Worm (Caenorhabditis elegans): ENCODE data around the gene sre-51.

The sre-51 gene

ce11 chrII:12284045-12284444, 27.6 kb upstream of the sre-51 start (continued):
- TF ChIP-seq Y67H2A.10 (GFP tag; conservative IDR thresholded peaks at IDR 0.05) = no peak
- TF ChIP-seq unc-130 (GFP tag; optimal IDR thresholded peaks at IDR 0.05) = peak; percentile 57
- peak; percentile 92 for TF ChIP-seq D2030.7 (GFP tag; IDR thresholded peaks at IDR 0.05)
- TF ChIP-seq nhr-120 (GFP tag; IDR thresholded peaks at IDR 0.05) = no peak
- TF ChIP-seq ztf-18 (tag; optimal IDR thresholded peaks at IDR 0.05) = no peak
- no peak for TF ChIP-seq ceh-58 (GFP tag; IDR thresholded peaks at IDR 0.05)
- no peak for TF ChIP-seq C17E4.6 (GFP tag; IDR thresholded peaks at IDR 0.05)
- no peak for TF ChIP-seq repo-1 (tag; optimal IDR thresholded peaks at IDR 0.05)
- TF ChIP-seq F37B4.10 (GFP tag; IDR thresholded peaks at IDR 0.05) = no peak
- no peak for TF ChIP-seq egl-18 (GFP tag; IDR thresholded peaks at IDR 0.05)
- TF ChIP-seq rcor-1 (GFP tag; IDR thresholded peaks at IDR 0.05) = 0 out of 2 replicates have a peak, but pooled peaks have one; percentile 38
- TF ChIP-seq hsf-1 (GFP tag; IDR thresholded peaks at IDR 0.05) = peak; percentile 77
- TF ChIP-seq cebp-1 (GFP tag; IDR thresholded peaks at IDR 0.05) = no peak
- no peak for TF ChIP-seq cebp-1 (tag; optimal IDR thresholded peaks at IDR 0.05)
- no peak for TF ChIP-seq ceh-27 (GFP tag; optimal IDR thresholded peaks at IDR 0.05)
- TF ChIP-seq Y53G8AR.9 (GFP tag; conservative IDR thresholded peaks at IDR 0.05) = peak; percentile 74; the same call in 1 of the 2 replicates
- no peak for TF ChIP-seq snpc-1.1 (tag; optimal IDR thresholded peaks at IDR 0.05; ENCODE audit: insufficient read depth)
- no peak for TF ChIP-seq cebp-2 (GFP tag; IDR thresholded peaks at IDR 0.05)
- TF ChIP-seq ekl-4 (GFP tag; IDR thresholded peaks at IDR 0.05) = 0 out of 2 replicates have a peak, but pooled peaks have one; percentile 29
- no peak for TF ChIP-seq sea-2 (GFP tag; IDR thresholded peaks at IDR 0.05)
- TF ChIP-seq F10E7.11 (tag; optimal IDR thresholded peaks at IDR 0.05) = no peak
- peak; percentile 63; the same call in 1 of the 2 replicates for TF ChIP-seq Y95B8A.8 (GFP tag; IDR thresholded peaks at IDR 0.05)
- TF ChIP-seq snpc-1.3 (tag; optimal IDR thresholded peaks at IDR 0.05; ENCODE audit: insufficient read depth) = peak; percentile 33
- TF ChIP-seq ceh-91 (GFP tag; IDR thresholded peaks at IDR 0.05) = peak; percentile 94
- peak; percentile 72 for TF ChIP-seq B0336.3 (GFP tag; IDR thresholded peaks at IDR 0.05)
- no peak for TF ChIP-seq ztf-3 (GFP tag; optimal IDR thresholded peaks at IDR 0.05)
- peak; percentile 66 for TF ChIP-seq tlf-1 (GFP tag; optimal IDR thresholded peaks at IDR 0.05)
- no peak for TF ChIP-seq hlh-26 (GFP tag; conservative IDR thresholded peaks at IDR 0.05)
- TF ChIP-seq F22D6.2 (tag; optimal IDR thresholded peaks at IDR 0.05) = no peak
- no peak for TF ChIP-seq nfya-1 (tag; optimal IDR thresholded peaks at IDR 0.05; ENCODE audit: borderline replicate concordance, insufficient read depth)
- TF ChIP-seq pha-4 (tag; optimal IDR thresholded peaks at IDR 0.05) = no peak
- no peak for TF ChIP-seq B0261.1 (tag; optimal IDR thresholded peaks at IDR 0.05)
- TF ChIP-seq ceh-100 (GFP tag; IDR thresholded peaks at IDR 0.05) = 0 out of 2 replicates have a peak, but pooled peaks have one; percentile 24
- peak in 1 of 3 experiments; percentile 68 for TF ChIP-seq lin-35 (GFP tag; optimal IDR thresholded peaks at IDR 0.05)
- TF ChIP-seq attf-3 (GFP tag; conservative IDR thresholded peaks at IDR 0.05) = peak; percentile 80
- peak; percentile 94 for TF ChIP-seq madf-8 (GFP tag; conservative IDR thresholded peaks at IDR 0.05)
- no peak for TF ChIP-seq somi-1 (GFP tag; optimal IDR thresholded peaks at IDR 0.05)
- no peak for TF ChIP-seq ztf-28 (GFP tag; IDR thresholded peaks at IDR 0.05)
- TF ChIP-seq ceh-40 (GFP tag; IDR thresholded peaks at IDR 0.05) = no peak
- TF ChIP-seq madf-10 (tag; optimal IDR thresholded peaks at IDR 0.05) = no peak
- peak; percentile 90 for TF ChIP-seq xnd-1 (tag; optimal IDR thresholded peaks at IDR 0.05)
- TF ChIP-seq ama-1 (optimal IDR thresholded peaks at IDR 0.05) = no peak
- TF ChIP-seq ama-1 (GFP tag; optimal IDR thresholded peaks at IDR 0.05) = no peak
- TF ChIP-seq let-526 (GFP tag; IDR thresholded peaks at IDR 0.05) = no peak
- TF ChIP-seq F49E8.2 (tag; optimal IDR thresholded peaks at IDR 0.05; ENCODE audit: insufficient read depth) = peak; percentile 27
- TF ChIP-seq F33H1.4 (GFP tag; IDR thresholded peaks at IDR 0.05) = peak; percentile 95
- TF ChIP-seq K11D2.4 (GFP tag; IDR thresholded peaks at IDR 0.05) = no peak
- TF ChIP-seq nfyb-1 (GFP tag; IDR thresholded peaks at IDR 0.05) = no peak
- peak; percentile 96 for TF ChIP-seq efl-1 (GFP tag; optimal IDR thresholded peaks at IDR 0.05)

All from whole organism, young adult.